Fruit fly (Drosophila melanogaster) whole organism, wandering third instar larva: ENCODE measurements around the gene TMEM216.

Experiments used
- CG32264 ChIP-seq: fragments of 200-800 bp; sonication (Bioruptor generic); optimal IDR thresholded peaks from 2 replicates; lab custom pipeline; 2016; ENCODE audit warnings: missing biosample characterization, missing genetic modification characterization
- Hnf4 ChIP-seq: fragments of 200-800 bp; sonication (Bioruptor generic); optimal IDR thresholded peaks from 2 replicates; lab custom pipeline; 2016; ENCODE audit warnings: missing biosample characterization, mild to moderate bottlenecking, missing genetic modification characterization
- lola ChIP-seq: fragments of >200 bp; optimal IDR thresholded peaks from 2 replicates; lab custom pipeline; 2017; ENCODE audit warnings: missing biosample characterization, missing genetic modification characterization
- pan ChIP-seq: fragments of >200 bp; optimal IDR thresholded peaks from 2 replicates; lab custom pipeline; 2017
- psq ChIP-seq: fragments of 200-800 bp; sonication (Bioruptor generic); optimal IDR thresholded peaks from 3 replicates; lab custom pipeline; 2017; ENCODE audit warnings: missing biosample characterization, mild to moderate bottlenecking, missing genetic modification characterization, moderate library complexity

- TF ChIP-seq Hnf4 (GFP tag; lab: Kevin White, UChicago) = peak; percentile 26
- TF ChIP-seq pan (lab: Kevin White, UChicago) = no peak
- peak; percentile 15 for TF ChIP-seq psq (GFP tag; lab: Kevin White, UChicago)
- no peak for TF ChIP-seq lola (GFP tag; lab: Kevin White, UChicago)
- no peak for TF ChIP-seq CG32264 (GFP tag; lab: Kevin White, UChicago)
Observed at dm6 chr3R:8673803-8674234, 42.2 kb upstream of the TMEM216 start, which contains the start of gene mRpL19.
